Worm (Caenorhabditis elegans): ENCODE data around the gene ire-1.

ire-1 gene

ce11 chrII:8071012-8071625 is 53.6 kb downstream of the ire-1 start:
- TF ChIP-seq ref-1 (GFP tag; conservative IDR thresholded peaks at IDR 0.05) (no peak), ztf-29 (GFP tag; IDR thresholded peaks at IDR 0.05) (no peak), flt-1 (GFP tag; IDR thresholded peaks at IDR 0.05) (no peak), tab-1 (GFP tag; IDR thresholded peaks at IDR 0.05) (no peak), ztf-23 (GFP tag; IDR thresholded peaks at IDR 0.05) (no peak), cog-1 (tag; optimal IDR thresholded peaks at IDR 0.05) (no peak), med-1 (GFP tag; optimal IDR thresholded peaks at IDR 0.05; ENCODE audit: insufficient read depth) (no peak), klf-2 (GFP tag; conservative IDR thresholded peaks at IDR 0.05) (no peak), T22C8.4 (GFP tag; IDR thresholded peaks at IDR 0.05) (no peak)

- TF ChIP-seq med-1 (GFP tag; optimal IDR thresholded peaks at IDR 0.05; ENCODE audit: insufficient read depth) (no peak), ztf-29 (GFP tag; IDR thresholded peaks at IDR 0.05) (no peak)
These were observed 58.7 kb downstream of the ire-1 start, which contains the start of gene pdha-1 for ce11 chrII:8065985-8066384. Gene pdha-1 (plus strand): TSS chrII:8066285.

- TF ChIP-seq cog-1 (tag; optimal IDR thresholded peaks at IDR 0.05) (peak; percentile 14), tab-1 (GFP tag; IDR thresholded peaks at IDR 0.05) (no peak)
These were observed 62.3 kb downstream of the ire-1 start, which contains the start of gene ufd-2 for ce11 chrII:8062334-8062791. Gene ufd-2 (plus strand): TSS chrII:8062741.

Measured in whole organism, midembryonic.